Worm (Caenorhabditis elegans): ENCODE data around the gene nhr-40.

DNA sequence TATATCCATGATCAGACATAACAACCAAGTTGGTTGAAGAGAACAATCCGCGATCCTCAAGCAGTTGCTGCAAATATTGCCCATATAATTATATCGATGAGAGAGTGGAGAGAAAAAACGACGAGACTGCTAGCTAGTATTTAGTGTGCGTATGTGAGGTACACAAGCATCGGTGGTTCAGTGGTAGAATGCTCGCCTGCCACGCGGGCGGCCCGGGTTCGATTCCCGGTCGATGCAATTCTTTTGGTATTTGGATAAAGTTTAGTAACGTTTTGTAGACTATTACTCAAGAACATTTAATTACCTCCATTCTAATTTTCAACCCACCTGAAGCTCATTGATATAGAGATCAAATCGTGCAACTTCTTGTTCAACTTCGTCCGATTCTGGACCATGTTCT is 19.3 kb downstream of the nhr-40 start:
- TF ChIP-seq dpl-1 (GFP tag; optimal IDR thresholded peaks at IDR 0.05) = peak; percentile 25
- TF ChIP-seq saeg-2 (GFP tag; IDR thresholded peaks at IDR 0.05) = no peak
